Fruit fly (Drosophila melanogaster) whole organism, embryonic: Measurements from ENCODE around the gene CG33299.

Source experiments
- BEAF-32 ChIP-seq: fragments of 200-800 bp; sonication (Bioruptor generic); optimal IDR thresholded peaks from 3 replicates; lab custom pipeline; 2017; ENCODE audit warnings: missing biosample characterization, missing genetic modification characterization, mild to moderate bottlenecking, moderate library complexity, missing genetic modification reagents
- Bgb ChIP-seq: fragments of 200-800 bp; sonication (Bioruptor generic); IDR thresholded peaks from 2 replicates; pipeline ENCODE4 v1.3.6; 2022; ENCODE audit warnings: missing biosample characterization, missing genetic modification characterization; ENCODE audit not compliant: partially characterized antibody
- CG10543 ChIP-seq: fragments of 200-800 bp; sonication (Bioruptor generic); optimal IDR thresholded peaks from 3 replicates; lab custom pipeline; 2017; ENCODE audit warnings: missing biosample characterization, mild to moderate bottlenecking, missing genetic modification characterization, moderate library complexity
- CG11456 ChIP-seq: fragments of 200-800 bp; sonication (Bioruptor generic); IDR thresholded peaks from 3 replicates; pipeline ENCODE4 v1.3.6; 2022; ENCODE audit warnings: missing biosample characterization, missing genetic modification characterization
- CG12659 ChIP-seq: fragments of 200-800 bp; sonication (Bioruptor generic); optimal IDR thresholded peaks from 3 replicates; lab custom pipeline; 2017; ENCODE audit warnings: mild to moderate bottlenecking, missing biosample characterization, missing genetic modification reagents, missing genetic modification characterization
- CG13624 ChIP-seq: fragments of 200-800 bp; sonication (Bioruptor generic); optimal IDR thresholded peaks from 2 replicates; lab custom pipeline; 2016; ENCODE audit warnings: missing biosample characterization, missing genetic modification characterization
- CG15514 ChIP-seq: fragments of 200-800 bp; sonication (Bioruptor generic); optimal IDR thresholded peaks from 3 replicates; lab custom pipeline; 2017; ENCODE audit warnings: missing biosample characterization, missing genetic modification characterization, mild to moderate bottlenecking, moderate library complexity, missing genetic modification reagents
- CG17186 ChIP-seq: fragments of 200-800 bp; sonication (Bioruptor generic); optimal IDR thresholded peaks from 3 replicates; lab custom pipeline; 2017; ENCODE audit warnings: missing biosample characterization, missing genetic modification reagents, missing genetic modification characterization
- CG17829 ChIP-seq: fragments of 200-800 bp; optimal IDR thresholded peaks from 2 replicates; lab custom pipeline; 2019; ENCODE audit warnings: missing biosample characterization, mild to moderate bottlenecking, missing genetic modification characterization, moderate library complexity
- CG2129 ChIP-seq: fragments of 200-800 bp; sonication (Bioruptor generic); IDR thresholded peaks from 2 replicates; pipeline ENCODE4 v1.3.6; 2022; ENCODE audit warnings: missing biosample characterization, missing genetic modification characterization; ENCODE audit not compliant: partially characterized antibody
- CG30020 ChIP-seq: fragments of 200-800 bp; optimal IDR thresholded peaks from 2 replicates; lab custom pipeline; 2019; ENCODE audit warnings: missing biosample characterization, mild to moderate bottlenecking, missing genetic modification characterization, moderate library complexity
- CG31441 ChIP-seq: fragments of 200-800 bp; sonication (Bioruptor generic); IDR thresholded peaks from 2 replicates; pipeline ENCODE4 v1.3.6; 2022; ENCODE audit warnings: missing biosample characterization, missing genetic modification characterization
- CG32532 ChIP-seq: fragments of 200-800 bp; sonication (Bioruptor generic); IDR thresholded peaks from 2 replicates; pipeline ENCODE4 v1.3.6; 2022; ENCODE audit warnings: missing biosample characterization, missing genetic modification characterization
- CG4360 ChIP-seq: fragments of 200-800 bp; sonication (Bioruptor generic); IDR thresholded peaks from 2 replicates; pipeline ENCODE4 v1.3.6; 2022; ENCODE audit warnings: missing biosample characterization, missing genetic modification characterization
- CG6854 ChIP-seq: fragments of 200-800 bp; sonication (Bioruptor generic); optimal IDR thresholded peaks from 3 replicates; lab custom pipeline; 2017; ENCODE audit warnings: missing biosample characterization, mild to moderate bottlenecking, missing genetic modification characterization
- CG7745 ChIP-seq: fragments of 200-800 bp; sonication (Bioruptor generic); optimal IDR thresholded peaks from 2 replicates; lab custom pipeline; 2018; ENCODE audit warnings: missing biosample characterization, mild to moderate bottlenecking, missing genetic modification characterization, moderate library complexity
- CG7987 ChIP-seq: fragments of 200-800 bp; sonication (Bioruptor generic); optimal IDR thresholded peaks from 2 replicates; lab custom pipeline; 2018; ENCODE audit warnings: missing biosample characterization, mild to moderate bottlenecking, missing genetic modification characterization, moderate library complexity
- CG8924 ChIP-seq: fragments of 200-800 bp; optimal IDR thresholded peaks from 3 replicates; lab custom pipeline; 2019; ENCODE audit warnings: missing biosample characterization, mild to moderate bottlenecking, missing genetic modification characterization, moderate library complexity
- CG9727 ChIP-seq: fragments of 200-800 bp; sonication (Bioruptor generic); optimal IDR thresholded peaks from 3 replicates; lab custom pipeline; 2017; ENCODE audit warnings: missing biosample characterization, mild to moderate bottlenecking, missing genetic modification characterization
- CrebB ChIP-seq: fragments of 200-800 bp; sonication (Bioruptor generic); optimal IDR thresholded peaks from 3 replicates; lab custom pipeline; 2018; ENCODE audit warnings: missing biosample characterization, mild to moderate bottlenecking, missing genetic modification characterization
- Dip3 ChIP-seq: fragments of 200-800 bp; sonication (Bioruptor generic); optimal IDR thresholded peaks from 3 replicates; lab custom pipeline; 2016; ENCODE audit warnings: missing biosample characterization, missing genetic modification characterization
- Dref ChIP-seq: fragments of 200-800 bp; sonication (Bioruptor generic); IDR thresholded peaks from 2 replicates; pipeline ENCODE4 v1.3.6; 2022; ENCODE audit warnings: missing biosample characterization, missing genetic modification characterization
- Drgx ChIP-seq: fragments of 200-800 bp; sonication (Bioruptor generic); IDR thresholded peaks from 2 replicates; pipeline ENCODE4 v1.3.6; 2022; ENCODE audit warnings: missing biosample characterization, missing genetic modification characterization
- HLH3B ChIP-seq: fragments of 200-800 bp; sonication (Bioruptor generic); IDR thresholded peaks from 2 replicates; pipeline ENCODE4 v1.3.6; 2022; ENCODE audit warnings: missing biosample characterization, missing genetic modification characterization
- HLH4C ChIP-seq: fragments of 200-800 bp; sonication (Bioruptor generic); IDR thresholded peaks from 3 replicates; pipeline ENCODE4 v1.3.6; 2022; ENCODE audit warnings: missing biosample characterization, missing genetic modification characterization; ENCODE audit not compliant: partially characterized antibody
- Med ChIP-seq: fragments of 200-800 bp; sonication (Bioruptor generic); peaks from one replicate; lab custom pipeline; 2016; ENCODE audit warnings: missing biosample characterization, missing genetic modification characterization, mild to moderate bottlenecking, inconsistent platforms, moderate library complexity
- Side ChIP-seq: fragments of 200-800 bp; sonication (Bioruptor generic); optimal IDR thresholded peaks from 2 replicates; lab custom pipeline; 2016; ENCODE audit warnings: missing biosample characterization, missing genetic modification characterization
- amos ChIP-seq: fragments of 200-800 bp; sonication (Bioruptor generic); IDR thresholded peaks from 2 replicates; pipeline ENCODE4 v1.3.6; 2022; ENCODE audit warnings: missing biosample characterization, missing genetic modification characterization; ENCODE audit not compliant: partially characterized antibody
- aop ChIP-seq: fragments of 200-800 bp; sonication (Bioruptor generic); IDR thresholded peaks from 2 replicates; pipeline ENCODE4 v1.3.6; 2022; ENCODE audit warnings: missing biosample characterization, missing genetic modification characterization
- bbx ChIP-seq: fragments of 200-800 bp; sonication (Bioruptor generic); IDR thresholded peaks from 2 replicates; pipeline ENCODE4 v1.3.6; 2022; ENCODE audit warnings: missing biosample characterization, missing genetic modification characterization; ENCODE audit not compliant: partially characterized antibody
- chm ChIP-seq: fragments of 200-800 bp; sonication (Bioruptor generic); IDR thresholded peaks from 2 replicates; pipeline ENCODE4 v1.3.6; 2022; ENCODE audit warnings: missing biosample characterization, missing genetic modification characterization
- dysf ChIP-seq: fragments of 200-800 bp; sonication (Bioruptor generic); IDR thresholded peaks from 3 replicates; pipeline ENCODE4 v1.3.6; 2022; ENCODE audit warnings: missing biosample characterization, missing genetic modification characterization
- exex ChIP-seq: fragments of 200-800 bp; sonication (Bioruptor generic); optimal IDR thresholded peaks from 4 replicates; lab custom pipeline; 2018; ENCODE audit warnings: missing biosample characterization, mild to moderate bottlenecking, missing genetic modification characterization, moderate library complexity
- fd102C ChIP-seq: fragments of 200-800 bp; sonication (Bioruptor generic); optimal IDR thresholded peaks from 2 replicates; lab custom pipeline; 2018; ENCODE audit warnings: missing biosample characterization, mild to moderate bottlenecking, missing genetic modification characterization, moderate library complexity
- gsb-n ChIP-seq: fragments of 200-800 bp; sonication (Bioruptor generic); optimal IDR thresholded peaks from 3 replicates; lab custom pipeline; 2018; ENCODE audit warnings: missing biosample characterization, mild to moderate bottlenecking, missing genetic modification characterization
- insv ChIP-seq, 2 experiments: fragments of 200-800 bp; sonication (Bioruptor generic); optimal IDR thresholded peaks; 3 replicates each; lab custom pipeline; 2016 to 2018; ENCODE audit warnings: missing biosample characterization in 2 of 2, missing genetic modification characterization in 2 of 2
- jigr1 ChIP-seq: fragments of 200-800 bp; sonication (Bioruptor generic); IDR thresholded peaks from 3 replicates; pipeline ENCODE4 v1.3.6; 2022; ENCODE audit warnings: missing biosample characterization, missing genetic modification characterization
- lilli ChIP-seq: fragments of 200-800 bp; sonication (Bioruptor generic); optimal IDR thresholded peaks from 3 replicates; lab custom pipeline; 2016; ENCODE audit warnings: missing biosample characterization, missing genetic modification characterization
- nau ChIP-seq: fragments of 200-800 bp; sonication (Bioruptor generic); optimal IDR thresholded peaks from 3 replicates; lab custom pipeline; 2017; ENCODE audit warnings: missing biosample characterization, mild to moderate bottlenecking, missing genetic modification characterization, missing genetic modification reagents
- onecut ChIP-seq: fragments of 200-800 bp; sonication (Bioruptor generic); IDR thresholded peaks from 2 replicates; pipeline ENCODE4 v1.3.6; 2022; ENCODE audit warnings: missing biosample characterization, missing genetic modification characterization
- peb ChIP-seq: fragments of 200-800 bp; sonication (Bioruptor generic); IDR thresholded peaks from 2 replicates; pipeline ENCODE4 v1.3.6; 2022; ENCODE audit warnings: missing biosample characterization, missing genetic modification characterization
- sens ChIP-seq: fragments of 200-800 bp; sonication (Bioruptor generic); peaks from one replicate; lab custom pipeline; 2016; ENCODE audit warnings: missing biosample characterization, missing genetic modification characterization
- so ChIP-seq: fragments of 200-800 bp; sonication (Bioruptor generic); IDR thresholded peaks from 3 replicates; pipeline ENCODE4 v1.3.6; 2022; ENCODE audit warnings: missing biosample characterization, missing genetic modification characterization
- sob ChIP-seq: fragments of 200-800 bp; sonication (Bioruptor generic); IDR thresholded peaks from 2 replicates; pipeline ENCODE4 v1.3.6; 2022; ENCODE audit warnings: missing biosample characterization, missing genetic modification characterization
- stc ChIP-seq: fragments of 200-800 bp; sonication (Bioruptor generic); IDR thresholded peaks from 2 replicates; pipeline ENCODE4 v1.3.6; 2022; ENCODE audit warnings: missing biosample characterization, missing genetic modification characterization
- sug ChIP-seq: fragments of 200-800 bp; optimal IDR thresholded peaks from 2 replicates; lab custom pipeline; 2019; ENCODE audit warnings: missing biosample characterization, mild to moderate bottlenecking, missing genetic modification characterization, moderate library complexity
- tna ChIP-seq: fragments of 200-800 bp; sonication (Bioruptor generic); IDR thresholded peaks from 2 replicates; pipeline ENCODE4 v1.3.6; 2022; ENCODE audit warnings: missing biosample characterization, missing genetic modification characterization; ENCODE audit not compliant: partially characterized antibody
- unpg ChIP-seq: fragments of 200-800 bp; sonication (Bioruptor generic); optimal IDR thresholded peaks from 3 replicates; lab custom pipeline; 2018; ENCODE audit warnings: missing biosample characterization, mild to moderate bottlenecking, missing genetic modification characterization, moderate library complexity

CG33299 gene

dm6 chr2L:9613006-9613690 is 43.3 kb upstream of the CG33299 start, which contains the start of gene Trx2 (continued):
- TF ChIP-seq CG17829 (tag; lab: Kevin White, UChicago) = peak; percentile 84
- no peak for TF ChIP-seq fd102C (GFP tag; lab: Kevin White, UChicago)
- peak; percentile 62 for TF ChIP-seq CG13624 (GFP tag; lab: Kevin White, UChicago)
- peak; percentile 6; the same call in 1 of the 2 replicates for TF ChIP-seq CG4360 (GFP tag; lab: Robert Waterston, UW)
- TF ChIP-seq CG30020 = no peak
- TF ChIP-seq tna = peak; percentile 49; the same call in 1 of the 2 replicates
- 0 out of 3 replicates have a peak, but pooled peaks have one; percentile 19 for TF ChIP-seq CG11456 (GFP tag; lab: Robert Waterston, UW)
- TF ChIP-seq HLH3B (GFP tag; lab: Robert Waterston, UW) = peak; percentile 5; the same call in 1 of the 2 replicates
- TF ChIP-seq sug (tag; lab: Kevin White, UChicago) = peak; percentile 25
- TF ChIP-seq Dref (GFP tag; lab: Robert Waterston, UW) = peak; percentile 57
- no peak for TF ChIP-seq CrebB (tag; lab: Kevin White, UChicago)
- TF ChIP-seq amos = peak; percentile 3; the same call in 1 of the 2 replicates
- peak; percentile 21 for TF ChIP-seq Side (GFP tag; lab: Kevin White, UChicago)
- peak in 1 of 2 experiments; percentile 67 for TF ChIP-seq insv (GFP tag; optimal IDR thresholded peaks at IDR 0.05; lab: Kevin White, UChicago)
- TF ChIP-seq nau = peak; percentile 22
- peak; percentile 50 for TF ChIP-seq CG6854 (GFP tag; lab: Kevin White, UChicago)
- TF ChIP-seq unpg (GFP tag; lab: Kevin White, UChicago) = peak; percentile 16
- TF ChIP-seq BEAF-32 (GFP tag; lab: Kevin White, UChicago) = peak; percentile 2
- TF ChIP-seq sob (GFP tag; lab: Robert Waterston, UW) = peak; percentile 50; the same call in 1 of the 2 replicates
- TF ChIP-seq CG9727 (GFP tag; lab: Kevin White, UChicago) = no peak
- TF ChIP-seq stc (GFP tag; lab: Robert Waterston, UW) = peak; percentile 15; the same call in 1 of the 2 replicates
- TF ChIP-seq CG32532 (GFP tag; lab: Robert Waterston, UW) = peak; percentile 33; the same call in 1 of the 2 replicates
- TF ChIP-seq CG31441 (GFP tag; lab: Robert Waterston, UW) = no peak
- TF ChIP-seq lilli = peak; percentile 23
- peak; percentile 85 for TF ChIP-seq Med (GFP tag; lab: Kevin White, UChicago)
- no peak for TF ChIP-seq CG2129 (GFP tag; lab: Robert Waterston, UW)
- TF ChIP-seq sens (GFP tag; lab: Kevin White, UChicago) = peak; percentile 49
- TF ChIP-seq peb (GFP tag; lab: Robert Waterston, UW) = no peak
- TF ChIP-seq gsb-n (tag; lab: Kevin White, UChicago) = no peak
- peak; percentile 85 for TF ChIP-seq HLH4C (GFP tag; lab: Robert Waterston, UW)
- peak; percentile 70 for TF ChIP-seq CG10543 (GFP tag; lab: Kevin White, UChicago)
- peak; percentile 58 for TF ChIP-seq CG7745 (tag; lab: Kevin White, UChicago)
- TF ChIP-seq Dip3 = no peak
- no peak for TF ChIP-seq jigr1 (GFP tag; lab: Robert Waterston, UW)
- TF ChIP-seq so (GFP tag; lab: Robert Waterston, UW) = peak; percentile 66; the same call in 1 of the 3 replicates
- TF ChIP-seq bbx (GFP tag; lab: Robert Waterston, UW) = peak; percentile 56; the same call in 1 of the 2 replicates
- TF ChIP-seq Drgx (GFP tag; lab: Robert Waterston, UW) = peak; percentile 12; the same call in 1 of the 2 replicates
- no peak for TF ChIP-seq CG17186 (GFP tag; lab: Kevin White, UChicago)
- no peak for TF ChIP-seq dysf (GFP tag; lab: Robert Waterston, UW)
- TF ChIP-seq Bgb (GFP tag; lab: Robert Waterston, UW) = peak; percentile 57; the same call in 1 of the 2 replicates
- peak; percentile 24 for TF ChIP-seq CG15514 (GFP tag; lab: Kevin White, UChicago)
- peak; percentile 46 for TF ChIP-seq CG7987 (GFP tag; lab: Kevin White, UChicago)
- TF ChIP-seq onecut (GFP tag; lab: Robert Waterston, UW) = peak; percentile 68
- 0 out of 2 replicates have a peak, but pooled peaks have one; percentile 42 for TF ChIP-seq aop
- peak; percentile 51 for TF ChIP-seq CG12659 (GFP tag; lab: Kevin White, UChicago)
- TF ChIP-seq exex (tag; lab: Kevin White, UChicago) = peak; percentile 40
- TF ChIP-seq chm (GFP tag; lab: Robert Waterston, UW) = peak; percentile 71
- no peak for TF ChIP-seq CG8924 (tag; lab: Kevin White, UChicago)
